Fruit fly (Drosophila melanogaster) whole organism, wandering third instar larva: ENCODE data around the gene PolA1.

ENCODE experiments used
- Dfd ChIP-seq: fragments of >200 bp; optimal IDR thresholded peaks from 2 replicates; lab custom pipeline; 2017; ENCODE audit warnings: missing biosample characterization, missing genetic modification characterization
- HLH106 ChIP-seq: fragments of 200-800 bp; optimal IDR thresholded peaks from 3 replicates; lab custom pipeline; 2019; ENCODE audit warnings: missing biosample characterization, mild to moderate bottlenecking, missing genetic modification characterization, moderate library complexity
- Jra ChIP-seq: sonication (Bioruptor generic); optimal IDR thresholded peaks from 2 replicates; lab custom pipeline; 2016; ENCODE audit warnings: missing biosample characterization, missing genetic modification characterization
- Myc ChIP-seq: fragments of >200 bp; optimal IDR thresholded peaks from 2 replicates; lab custom pipeline; 2017
- Rel ChIP-seq, 2 experiments: fragments of 200-800 bp; sonication (Bioruptor generic) in 1 of 2; optimal IDR thresholded peaks; 2 replicates in 1 of 2; 3 replicates in 1 of 2; lab custom pipeline; 2016 to 2019; ENCODE audit warnings: mild to moderate bottlenecking in 2 of 2, missing biosample characterization in 2 of 2, missing genetic modification characterization in 2 of 2, moderate library complexity in 1 of 2
- br ChIP-seq: fragments of 200-800 bp; sonication (Bioruptor generic); optimal IDR thresholded peaks from 2 replicates; lab custom pipeline; 2016; ENCODE audit warnings: missing biosample characterization, missing genetic modification characterization
- brk ChIP-seq: fragments of 200-800 bp; sonication (Bioruptor generic); optimal IDR thresholded peaks from 2 replicates; lab custom pipeline; 2016; ENCODE audit warnings: missing biosample characterization, mild to moderate bottlenecking, missing genetic modification characterization
- dl ChIP-seq, 2 experiments: fragments of 175-275, 200-275 bp in 1 of 2; fragments of 200-275 bp in 1 of 2; sonication (Bioruptor generic); optimal IDR thresholded peaks; lab custom pipeline; 2018; ENCODE audit warnings: mild to moderate bottlenecking in 2 of 2, missing biosample characterization in 2 of 2, missing genetic modification characterization in 2 of 2, moderate library complexity in 2 of 2; ENCODE audit not compliant: partially characterized antibody in 2 of 2, insufficient read depth in 1 of 2
- dmrt93B ChIP-seq: fragments of 200-800 bp; sonication (Bioruptor generic); optimal IDR thresholded peaks from 2 replicates; lab custom pipeline; 2018; ENCODE audit warnings: missing biosample characterization, mild to moderate bottlenecking, missing genetic modification characterization
- dsf ChIP-seq: sonication (Bioruptor generic); optimal IDR thresholded peaks from 2 replicates; lab custom pipeline; 2016; ENCODE audit warnings: missing biosample characterization, missing genetic modification characterization, borderline replicate concordance
- fru ChIP-seq: fragments of 200-800 bp; sonication (Bioruptor generic); optimal IDR thresholded peaks from 3 replicates; lab custom pipeline; 2016; ENCODE audit warnings: missing biosample characterization, mild to moderate bottlenecking, missing genetic modification characterization
- lola ChIP-seq: fragments of >200 bp; optimal IDR thresholded peaks from 2 replicates; lab custom pipeline; 2017; ENCODE audit warnings: missing biosample characterization, missing genetic modification characterization
- pan ChIP-seq: fragments of >200 bp; optimal IDR thresholded peaks from 2 replicates; lab custom pipeline; 2017
- usp ChIP-seq: fragments of >200 bp; optimal IDR thresholded peaks from 2 replicates; lab custom pipeline; 2017; ENCODE audit warnings: missing biosample characterization, missing genetic modification characterization

- TF ChIP-seq Myc (lab: Kevin White, UChicago), result no peak
- TF ChIP-seq pan, result no peak
- no peak for TF ChIP-seq dsf (GFP tag; lab: Kevin White, UChicago)
- TF ChIP-seq br (GFP tag; lab: Kevin White, UChicago), result no peak
- no peak for TF ChIP-seq Dfd (GFP tag; lab: Kevin White, UChicago)
- no peak for TF ChIP-seq Jra (GFP tag; lab: Kevin White, UChicago)
- TF ChIP-seq lola (GFP tag; lab: Kevin White, UChicago), result no peak
- no peak for TF ChIP-seq fru (GFP tag; lab: Kevin White, UChicago)
- TF ChIP-seq usp (GFP tag; lab: Kevin White, UChicago), result no peak
- no peak for TF ChIP-seq brk (GFP tag; lab: Kevin White, UChicago)
- TF ChIP-seq Rel (GFP tag; optimal IDR thresholded peaks at IDR 0.05; lab: Kevin White, UChicago), result no peak
- TF ChIP-seq Rel (tag; optimal IDR thresholded peaks at IDR 0.05; lab: Kevin White, UChicago), result no peak
- no peak for TF ChIP-seq dl (GFP tag; optimal IDR thresholded peaks at IDR 0.05; lab: Kevin White, UChicago; ENCODE audit: insufficient read depth in 1 of 2, partially characterized antibody in 2 of 2)
- no peak for TF ChIP-seq HLH106 (tag; lab: Kevin White, UChicago)
- no peak for TF ChIP-seq dmrt93B (GFP tag; lab: Kevin White, UChicago)
Measured at dm6 chr3R:21664089-21664488, 7.5 kb downstream of the PolA1 start, which contains the start of gene Jhbp16.
